Fruit fly (Drosophila melanogaster) whole organism, embryonic: Measurements from ENCODE around the gene CG4452.

Experiments used
- ATbp ChIP-seq: fragments of 200-800 bp; sonication (Bioruptor generic); optimal IDR thresholded peaks from 2 replicates; lab custom pipeline; 2017; ENCODE audit warnings: missing biosample characterization, mild to moderate bottlenecking, missing genetic modification characterization, missing genetic modification reagents
- Abd-B ChIP-seq: fragments of 200-800 bp; sonication (Bioruptor generic); optimal IDR thresholded peaks from 2 replicates; lab custom pipeline; 2018; ENCODE audit warnings: missing biosample characterization, mild to moderate bottlenecking, missing genetic modification characterization, moderate library complexity
- Aef1 ChIP-seq: fragments of 200-800 bp; sonication (Bioruptor generic); IDR thresholded peaks from 3 replicates; pipeline ENCODE4 v1.3.6; 2022; ENCODE audit warnings: missing biosample characterization, missing genetic modification characterization
- CG10267 ChIP-seq: fragments of 200-800 bp; sonication (Bioruptor generic); optimal IDR thresholded peaks from 2 replicates; lab custom pipeline; 2018; ENCODE audit warnings: missing biosample characterization, mild to moderate bottlenecking, missing genetic modification characterization, moderate library complexity
- CG10462 ChIP-seq: fragments of 200-800 bp; sonication (Bioruptor generic); optimal IDR thresholded peaks from 2 replicates; lab custom pipeline; 2016; ENCODE audit warnings: missing biosample characterization, missing genetic modification characterization
- CG10654 ChIP-seq: fragments of 200-800 bp; sonication (Bioruptor generic); optimal IDR thresholded peaks from 2 replicates; lab custom pipeline; 2016; ENCODE audit warnings: missing biosample characterization, missing genetic modification characterization
- CG13296 ChIP-seq: fragments of 200-800 bp; sonication (Bioruptor generic); optimal IDR thresholded peaks from 3 replicates; lab custom pipeline; 2018; ENCODE audit warnings: missing biosample characterization, mild to moderate bottlenecking, missing genetic modification characterization
- CG13424 ChIP-seq: fragments of 200-800 bp; sonication (Bioruptor generic); optimal IDR thresholded peaks from 2 replicates; lab custom pipeline; 2019; ENCODE audit warnings: missing biosample characterization, mild to moderate bottlenecking, missing genetic modification characterization, moderate library complexity
- CG13775 ChIP-seq: fragments of 200-800 bp; sonication (Bioruptor generic); optimal IDR thresholded peaks from 3 replicates; lab custom pipeline; 2017; ENCODE audit warnings: missing biosample characterization, mild to moderate bottlenecking, missing genetic modification characterization
- CG1647 ChIP-seq: fragments of 200-800 bp; sonication (Bioruptor generic); optimal IDR thresholded peaks from 3 replicates; lab custom pipeline; 2016; ENCODE audit warnings: missing biosample characterization, missing genetic modification characterization
- CG1792 ChIP-seq: fragments of 200-800 bp; sonication (Bioruptor generic); optimal IDR thresholded peaks from 2 replicates; lab custom pipeline; 2016; ENCODE audit warnings: missing biosample characterization, missing genetic modification characterization
- CG18476 ChIP-seq: fragments of 200-800 bp; sonication (Bioruptor generic); optimal IDR thresholded peaks from 2 replicates; lab custom pipeline; 2016; ENCODE audit warnings: missing biosample characterization, mild to moderate bottlenecking, missing genetic modification characterization
- CG2889 ChIP-seq: fragments of 200-800 bp; sonication (Bioruptor generic); IDR thresholded peaks from 3 replicates; pipeline ENCODE4 v1.3.6; 2022; ENCODE audit warnings: missing biosample characterization, missing genetic modification characterization
- CG4707 ChIP-seq: fragments of 200-800 bp; sonication (Bioruptor generic); optimal IDR thresholded peaks from 2 replicates; lab custom pipeline; 2018; ENCODE audit warnings: missing biosample characterization, mild to moderate bottlenecking, missing genetic modification characterization, moderate library complexity
- CG4854 ChIP-seq: fragments of 200-800 bp; sonication (Bioruptor generic); optimal IDR thresholded peaks from 2 replicates; lab custom pipeline; 2016; ENCODE audit warnings: missing biosample characterization, missing genetic modification characterization, inconsistent platforms
- CG6175 ChIP-seq: fragments of 200-800 bp; sonication (Bioruptor generic); IDR thresholded peaks from 3 replicates; pipeline ENCODE4 v1.3.6; 2022; ENCODE audit warnings: missing biosample characterization, missing genetic modification characterization
- CG6272 ChIP-seq: fragments of 200-800 bp; sonication (Bioruptor generic); IDR thresholded peaks from 2 replicates; pipeline ENCODE4 v1.3.6; 2022; ENCODE audit warnings: missing biosample characterization, missing genetic modification characterization
- CG6654 ChIP-seq: fragments of 200-800 bp; sonication (Bioruptor generic); optimal IDR thresholded peaks from 2 replicates; lab custom pipeline; 2017; ENCODE audit warnings: missing biosample characterization, mild to moderate bottlenecking, missing genetic modification characterization
- CG6765 ChIP-seq: fragments of 200-800 bp; sonication (Bioruptor generic); optimal IDR thresholded peaks from 3 replicates; lab custom pipeline; 2017; ENCODE audit warnings: missing biosample characterization, mild to moderate bottlenecking, missing genetic modification characterization
- CG7928 ChIP-seq: fragments of 200-800 bp; sonication (Bioruptor generic); optimal IDR thresholded peaks from 2 replicates; lab custom pipeline; 2017; ENCODE audit warnings: missing biosample characterization, mild to moderate bottlenecking, missing genetic modification characterization
- CG8281 ChIP-seq: fragments of 200-800 bp; sonication (Bioruptor generic); optimal IDR thresholded peaks from 2 replicates; lab custom pipeline; 2018; ENCODE audit warnings: missing biosample characterization, mild to moderate bottlenecking, missing genetic modification characterization, moderate library complexity
- CoRest ChIP-seq: fragments of 200-800 bp; sonication (Bioruptor generic); optimal IDR thresholded peaks from 3 replicates; lab custom pipeline; 2018; ENCODE audit warnings: missing biosample characterization, mild to moderate bottlenecking, missing genetic modification characterization, moderate library complexity
- Dbx ChIP-seq: fragments of 200-800 bp; sonication (Bioruptor generic); IDR thresholded peaks from 3 replicates; pipeline ENCODE4 v1.3.6; 2022; ENCODE audit warnings: missing biosample characterization, missing genetic modification characterization
- Dek ChIP-seq: fragments of 200-800 bp; sonication (Bioruptor generic); optimal IDR thresholded peaks from 3 replicates; lab custom pipeline; 2019; ENCODE audit warnings: missing biosample characterization, mild to moderate bottlenecking, missing genetic modification characterization, moderate library complexity
- Lpt ChIP-seq: fragments of >200 bp; optimal IDR thresholded peaks from 2 replicates; lab custom pipeline; 2018; ENCODE audit warnings: missing biosample characterization, missing genetic modification characterization
- MTF-1 ChIP-seq: fragments of 200-800 bp; sonication (Bioruptor generic); optimal IDR thresholded peaks from 2 replicates; lab custom pipeline; 2018; ENCODE audit warnings: missing biosample characterization, mild to moderate bottlenecking, missing genetic modification characterization, borderline replicate concordance
- Nf-YA ChIP-seq: fragments of 200-800 bp; sonication (Bioruptor generic); IDR thresholded peaks from 2 replicates; pipeline ENCODE4 v1.3.6; 2022; ENCODE audit warnings: missing biosample characterization, missing genetic modification characterization
- Rx ChIP-seq: fragments of 200-800 bp; sonication (Bioruptor generic); IDR thresholded peaks from 2 replicates; pipeline ENCODE4 v1.3.6; 2022; ENCODE audit warnings: missing biosample characterization, missing genetic modification characterization
- Usf ChIP-seq: fragments of 200-800 bp; sonication (Bioruptor generic); optimal IDR thresholded peaks from 2 replicates; lab custom pipeline; 2017; ENCODE audit warnings: missing genotype, missing biosample characterization, missing genetic modification characterization
- bbx ChIP-seq: fragments of 200-800 bp; sonication (Bioruptor generic); IDR thresholded peaks from 2 replicates; pipeline ENCODE4 v1.3.6; 2022; ENCODE audit warnings: missing biosample characterization, missing genetic modification characterization; ENCODE audit not compliant: partially characterized antibody
- bsh ChIP-seq, 2 experiments: fragments of 200-800 bp; sonication (Bioruptor generic); optimal IDR thresholded peaks; 2 replicates each; lab custom pipeline; 2017 to 2018; ENCODE audit warnings: mild to moderate bottlenecking in 2 of 2, missing biosample characterization in 2 of 2, missing genetic modification characterization in 2 of 2, moderate library complexity in 1 of 2
- btn ChIP-seq: fragments of 200-800 bp; sonication (Bioruptor generic); optimal IDR thresholded peaks from 2 replicates; lab custom pipeline; 2016; ENCODE audit warnings: missing biosample characterization, missing genetic modification characterization
- chif ChIP-seq, 2 experiments: fragments of 200-800 bp; sonication (Bioruptor generic); optimal IDR thresholded peaks; 3 replicates each; lab custom pipeline; 2016; ENCODE audit warnings: missing biosample characterization in 2 of 2, missing genetic modification characterization in 2 of 2
- ci ChIP-seq: fragments of 200-800 bp; sonication (Bioruptor generic); IDR thresholded peaks from 3 replicates; pipeline ENCODE4 v1.3.6; 2022; ENCODE audit warnings: missing biosample characterization, missing genetic modification characterization
- dimm ChIP-seq: fragments of 200-800 bp; sonication (Bioruptor generic); IDR thresholded peaks from 2 replicates; pipeline ENCODE4 v1.3.6; 2022; ENCODE audit warnings: missing biosample characterization, missing genetic modification characterization
- dm ChIP-seq: fragments of 200-800 bp; sonication (Bioruptor generic); optimal IDR thresholded peaks from 3 replicates; lab custom pipeline; 2016; ENCODE audit warnings: missing biosample characterization, missing genetic modification characterization
- fru ChIP-seq: fragments of >200 bp; optimal IDR thresholded peaks from 2 replicates; lab custom pipeline; 2017
- gsb-n ChIP-seq: fragments of 200-800 bp; sonication (Bioruptor generic); optimal IDR thresholded peaks from 3 replicates; lab custom pipeline; 2018; ENCODE audit warnings: missing biosample characterization, mild to moderate bottlenecking, missing genetic modification characterization
- ken ChIP-seq: fragments of 200-800 bp; sonication (Bioruptor generic); IDR thresholded peaks from 3 replicates; pipeline ENCODE4 v1.3.6; 2022; ENCODE audit warnings: missing biosample characterization, missing genetic modification characterization
- lmd ChIP-seq: fragments of 200-800 bp; sonication (Bioruptor generic); IDR thresholded peaks from 2 replicates; pipeline ENCODE4 v1.3.6; 2022; ENCODE audit warnings: missing biosample characterization, missing genetic modification characterization
- luna ChIP-seq: fragments of 200-800 bp; sonication (Bioruptor generic); optimal IDR thresholded peaks from 2 replicates; lab custom pipeline; 2016; ENCODE audit warnings: missing biosample characterization, missing genetic modification characterization
- nmo ChIP-seq: fragments of 200-800 bp; sonication (Bioruptor generic); optimal IDR thresholded peaks from 2 replicates; lab custom pipeline; 2018; ENCODE audit warnings: missing biosample characterization, mild to moderate bottlenecking, missing genetic modification characterization, moderate library complexity
- org-1 ChIP-seq: fragments of 200-800 bp; sonication (Bioruptor generic); optimal IDR thresholded peaks from 2 replicates; lab custom pipeline; 2017; ENCODE audit warnings: missing biosample characterization, missing genetic modification characterization
- peb ChIP-seq: fragments of 200-800 bp; sonication (Bioruptor generic); IDR thresholded peaks from 2 replicates; pipeline ENCODE4 v1.3.6; 2022; ENCODE audit warnings: missing biosample characterization, missing genetic modification characterization
- repo ChIP-seq: fragments of 200-800 bp; sonication (Bioruptor generic); optimal IDR thresholded peaks from 2 replicates; lab custom pipeline; 2016; ENCODE audit warnings: missing biosample characterization, missing genetic modification characterization
- sima ChIP-seq: fragments of 200-800 bp; sonication (Bioruptor generic); optimal IDR thresholded peaks from 2 replicates; lab custom pipeline; 2016; ENCODE audit warnings: missing biosample characterization, missing genetic modification characterization
- slou ChIP-seq: fragments of 200-800 bp; sonication (Bioruptor generic); optimal IDR thresholded peaks from 3 replicates; lab custom pipeline; 2016; ENCODE audit warnings: missing biosample characterization, missing genetic modification characterization
- ssp ChIP-seq: fragments of 200-800 bp; sonication (Bioruptor generic); IDR thresholded peaks from 2 replicates; pipeline ENCODE4 v1.3.6; 2022; ENCODE audit warnings: missing biosample characterization, missing genetic modification characterization
- unpg ChIP-seq: fragments of 200-800 bp; sonication (Bioruptor generic); optimal IDR thresholded peaks from 3 replicates; lab custom pipeline; 2018; ENCODE audit warnings: missing biosample characterization, mild to moderate bottlenecking, missing genetic modification characterization, moderate library complexity
- wdn ChIP-seq: fragments of 200-800 bp; sonication (Bioruptor generic); IDR thresholded peaks from 2 replicates; pipeline ENCODE4 v1.3.6; 2022; ENCODE audit warnings: missing biosample characterization, missing genetic modification characterization

Gene CG4452

dm6 chr3L:9383345-9384075 is 16.3 kb downstream of the CG4452 start, which contains the start of gene Hsp27 (continued):
- peak; percentile 89 for TF ChIP-seq repo (GFP tag; lab: Kevin White, UChicago)
- TF ChIP-seq Dek (tag; lab: Kevin White, UChicago), result peak; percentile 97
- peak; percentile 97 for TF ChIP-seq org-1 (GFP tag; lab: Kevin White, UChicago)
- peak; percentile 95 for TF ChIP-seq CG10462 (GFP tag; lab: Kevin White, UChicago)
- peak; percentile 96 for TF ChIP-seq CG4854 (GFP tag; lab: Kevin White, UChicago)
- peak; percentile 99 for TF ChIP-seq Rx (GFP tag; lab: Robert Waterston, UW)
- peak; percentile 97 for TF ChIP-seq Nf-YA (GFP tag; lab: Robert Waterston, UW)
- TF ChIP-seq Lpt (GFP tag; lab: Kevin White, UChicago), result no peak
- TF ChIP-seq bsh (GFP tag; optimal IDR thresholded peaks at IDR 0.05; lab: Kevin White, UChicago), result peak; percentile 99 to 100
- TF ChIP-seq CG6175, result peak; percentile 97
- peak; percentile 89 for TF ChIP-seq CG8281 (tag; lab: Kevin White, UChicago)
- TF ChIP-seq dm (GFP tag; lab: Kevin White, UChicago), result peak; percentile 62
- TF ChIP-seq luna, result peak; percentile 60
- TF ChIP-seq Dbx, result peak; percentile 97
- TF ChIP-seq MTF-1 (GFP tag; lab: Kevin White, UChicago), result peak; percentile 94
- peak; percentile 96 for TF ChIP-seq Usf
- peak; percentile 98 for TF ChIP-seq CG6272 (GFP tag; lab: Robert Waterston, UW)
- TF ChIP-seq CG1792, result peak; percentile 92
- peak; percentile 98 for TF ChIP-seq Aef1 (GFP tag; lab: Robert Waterston, UW)
- peak; percentile 98 for TF ChIP-seq gsb-n (tag; lab: Kevin White, UChicago)
- TF ChIP-seq sima (GFP tag; lab: Kevin White, UChicago), result peak; percentile 68
- TF ChIP-seq peb (GFP tag; lab: Robert Waterston, UW), result peak; percentile 98
- TF ChIP-seq dimm (GFP tag; lab: Robert Waterston, UW), result peak; percentile 91
- TF ChIP-seq ssp (GFP tag; lab: Robert Waterston, UW), result peak; percentile 94
- TF ChIP-seq btn, result peak; percentile 94
- peak; percentile 22; the same call in 1 of the 2 replicates for TF ChIP-seq bbx (GFP tag; lab: Robert Waterston, UW)
- TF ChIP-seq CG6654 (GFP tag; lab: Kevin White, UChicago), result peak; percentile 94
- peak; percentile 95 for TF ChIP-seq CG13424
- peak; percentile 99 for TF ChIP-seq nmo
- peak; percentile 99 for TF ChIP-seq ci (GFP tag; lab: Robert Waterston, UW)
- TF ChIP-seq wdn (GFP tag; lab: Robert Waterston, UW), result peak; percentile 96
- peak; percentile 97 for TF ChIP-seq CG1647 (GFP tag; lab: Kevin White, UChicago)
- TF ChIP-seq CG10654 (GFP tag; lab: Kevin White, UChicago), result peak; percentile 98
- TF ChIP-seq CG13775 (GFP tag; lab: Kevin White, UChicago), result peak; percentile 95
- peak; percentile 97 for TF ChIP-seq slou (GFP tag; lab: Kevin White, UChicago)
- TF ChIP-seq chif (GFP tag; optimal IDR thresholded peaks at IDR 0.05; lab: Kevin White, UChicago), result peak; percentile 88 to 92
- TF ChIP-seq ken (GFP tag; lab: Robert Waterston, UW), result peak; percentile 99
- peak; percentile 95 for TF ChIP-seq CG13296 (GFP tag; lab: Kevin White, UChicago)
- TF ChIP-seq fru (lab: Kevin White, UChicago), result no peak
- TF ChIP-seq CG7928, result peak; percentile 82
- TF ChIP-seq Abd-B (GFP tag; lab: Kevin White, UChicago), result peak; percentile 97
- peak; percentile 94 for TF ChIP-seq CG10267
- TF ChIP-seq unpg (GFP tag; lab: Kevin White, UChicago), result peak; percentile 99
- peak; percentile 88 for TF ChIP-seq CG6765 (GFP tag; lab: Kevin White, UChicago)
- TF ChIP-seq CG2889, result peak; percentile 94
- peak; percentile 92 for TF ChIP-seq CG4707 (GFP tag; lab: Kevin White, UChicago)
- peak; percentile 99 for TF ChIP-seq lmd
- peak; percentile 98 for TF ChIP-seq CG18476 (GFP tag; lab: Kevin White, UChicago)
- TF ChIP-seq CoRest (tag; lab: Kevin White, UChicago), result peak; percentile 97
- peak; percentile 99 for TF ChIP-seq ATbp (GFP tag; lab: Kevin White, UChicago)
